Fruit fly (Drosophila melanogaster) whole organism, wandering third instar larva: ENCODE measurements around the gene CG6614.

Source experiments
- CG9705 ChIP-seq: fragments of 200-800 bp; sonication (Bioruptor generic); optimal IDR thresholded peaks from 2 replicates; lab custom pipeline; 2018; ENCODE audit warnings: missing biosample characterization, mild to moderate bottlenecking, missing genetic modification characterization
- CrebA ChIP-seq: fragments of 200-800 bp; sonication (Bioruptor generic); optimal IDR thresholded peaks from 2 replicates; lab custom pipeline; 2016; ENCODE audit warnings: missing biosample characterization, mild to moderate bottlenecking, missing genetic modification characterization, borderline replicate concordance
- Dfd ChIP-seq: fragments of >200 bp; optimal IDR thresholded peaks from 2 replicates; lab custom pipeline; 2017; ENCODE audit warnings: missing biosample characterization, missing genetic modification characterization
- Dif ChIP-seq: fragments of 200-275, 200-300 bp; sonication (Bioruptor generic); optimal IDR thresholded peaks from 2 replicates; lab custom pipeline; 2018; ENCODE audit warnings: missing biosample characterization, missing genetic modification characterization; ENCODE audit not compliant: partially characterized antibody
- GATAd ChIP-seq: sonication (Bioruptor generic); optimal IDR thresholded peaks from 2 replicates; lab custom pipeline; 2016; ENCODE audit warnings: missing biosample characterization, missing genetic modification characterization
- HLH106 ChIP-seq: fragments of 200-800 bp; optimal IDR thresholded peaks from 3 replicates; lab custom pipeline; 2019; ENCODE audit warnings: missing biosample characterization, mild to moderate bottlenecking, missing genetic modification characterization, moderate library complexity
- Hnf4 ChIP-seq: fragments of 200-800 bp; sonication (Bioruptor generic); optimal IDR thresholded peaks from 2 replicates; lab custom pipeline; 2016; ENCODE audit warnings: missing biosample characterization, mild to moderate bottlenecking, missing genetic modification characterization
- Hr78 ChIP-seq: fragments of >200 bp; optimal IDR thresholded peaks from 2 replicates; lab custom pipeline; 2017; ENCODE audit warnings: missing biosample characterization, missing genetic modification characterization
- Jra ChIP-seq: sonication (Bioruptor generic); optimal IDR thresholded peaks from 2 replicates; lab custom pipeline; 2016; ENCODE audit warnings: missing biosample characterization, missing genetic modification characterization
- Mio ChIP-seq: sonication (Bioruptor generic); optimal IDR thresholded peaks from 2 replicates; lab custom pipeline; 2016; ENCODE audit warnings: missing biosample characterization, missing genetic modification characterization
- Myc ChIP-seq: fragments of >200 bp; optimal IDR thresholded peaks from 2 replicates; lab custom pipeline; 2017
- N ChIP-seq: fragments of >200 bp; optimal IDR thresholded peaks from 2 replicates; lab custom pipeline; 2018; ENCODE audit warnings: missing biosample characterization, missing external identifiers, missing genetic modification characterization
- OdsH ChIP-seq: fragments of 200-800 bp; sonication (Bioruptor generic); optimal IDR thresholded peaks from 2 replicates; lab custom pipeline; 2016; ENCODE audit warnings: missing biosample characterization, mild to moderate bottlenecking, missing genetic modification characterization
- Rel ChIP-seq, 2 experiments: fragments of 200-800 bp; sonication (Bioruptor generic) in 1 of 2; optimal IDR thresholded peaks; 2 replicates in 1 of 2; 3 replicates in 1 of 2; lab custom pipeline; 2016 to 2019; ENCODE audit warnings: mild to moderate bottlenecking in 2 of 2, missing biosample characterization in 2 of 2, missing genetic modification characterization in 2 of 2, moderate library complexity in 1 of 2
- Sp1 ChIP-seq: fragments of 200-800 bp; sonication (Bioruptor generic); optimal IDR thresholded peaks from 3 replicates; lab custom pipeline; 2019; ENCODE audit warnings: missing biosample characterization, mild to moderate bottlenecking, missing genetic modification characterization, moderate library complexity
- Vsx2 ChIP-seq: fragments of 200-300, 225-300 bp; sonication (Bioruptor generic); optimal IDR thresholded peaks from 2 replicates; lab custom pipeline; 2018; ENCODE audit warnings: missing biosample characterization, missing genetic modification characterization; ENCODE audit not compliant: partially characterized antibody
- brk ChIP-seq: fragments of 200-800 bp; sonication (Bioruptor generic); optimal IDR thresholded peaks from 2 replicates; lab custom pipeline; 2016; ENCODE audit warnings: missing biosample characterization, mild to moderate bottlenecking, missing genetic modification characterization
- dmrt93B ChIP-seq: fragments of 200-800 bp; sonication (Bioruptor generic); optimal IDR thresholded peaks from 2 replicates; lab custom pipeline; 2018; ENCODE audit warnings: missing biosample characterization, mild to moderate bottlenecking, missing genetic modification characterization
- dsf ChIP-seq: sonication (Bioruptor generic); optimal IDR thresholded peaks from 2 replicates; lab custom pipeline; 2016; ENCODE audit warnings: missing biosample characterization, missing genetic modification characterization, borderline replicate concordance
- ey ChIP-seq: fragments of 200-800 bp; sonication (Bioruptor generic); optimal IDR thresholded peaks from 2 replicates; lab custom pipeline; 2016; ENCODE audit warnings: missing biosample characterization, missing genetic modification characterization
- foxo ChIP-seq, 2 experiments: fragments of 200-800 bp; sonication (Bioruptor generic); optimal IDR thresholded peaks; 2 replicates in 1 of 2; 3 replicates in 1 of 2; lab custom pipeline; 2016 to 2017; ENCODE audit warnings: missing biosample characterization in 2 of 2, missing genetic modification characterization in 2 of 2
- h ChIP-seq: fragments of 200-800 bp; sonication (Bioruptor generic); optimal IDR thresholded peaks from 3 replicates; lab custom pipeline; 2016; ENCODE audit warnings: missing biosample characterization, mild to moderate bottlenecking, missing genetic modification characterization
- jim ChIP-seq: fragments of 175-275, 200-325 bp; sonication (Bioruptor generic); optimal IDR thresholded peaks from 2 replicates; lab custom pipeline; 2016; ENCODE audit warnings: missing biosample characterization, mild to moderate bottlenecking, missing genetic modification characterization
- lola ChIP-seq: fragments of >200 bp; optimal IDR thresholded peaks from 2 replicates; lab custom pipeline; 2017; ENCODE audit warnings: missing biosample characterization, missing genetic modification characterization
- pan ChIP-seq: fragments of >200 bp; optimal IDR thresholded peaks from 2 replicates; lab custom pipeline; 2017
- psq ChIP-seq: fragments of 200-800 bp; sonication (Bioruptor generic); optimal IDR thresholded peaks from 3 replicates; lab custom pipeline; 2017; ENCODE audit warnings: missing biosample characterization, mild to moderate bottlenecking, missing genetic modification characterization, moderate library complexity
- rgr ChIP-seq: fragments of 200-800 bp; sonication (Bioruptor generic); optimal IDR thresholded peaks from 3 replicates; lab custom pipeline; 2016; ENCODE audit warnings: missing biosample characterization, mild to moderate bottlenecking, missing genetic modification characterization
- sage ChIP-seq: fragments of 200-800 bp; sonication (Bioruptor generic); optimal IDR thresholded peaks from 2 replicates; lab custom pipeline; 2016; ENCODE audit warnings: missing biosample characterization, mild to moderate bottlenecking, missing genetic modification characterization
- sv ChIP-seq: fragments of 200-800 bp; sonication (Bioruptor generic); optimal IDR thresholded peaks from 3 replicates; lab custom pipeline; 2016; ENCODE audit warnings: missing biosample characterization, missing genetic modification characterization
- tai ChIP-seq: sonication (Bioruptor generic); optimal IDR thresholded peaks from 2 replicates; lab custom pipeline; 2016; ENCODE audit warnings: missing biosample characterization, missing genetic modification characterization
- usp ChIP-seq: fragments of >200 bp; optimal IDR thresholded peaks from 2 replicates; lab custom pipeline; 2017; ENCODE audit warnings: missing biosample characterization, missing genetic modification characterization
- woc ChIP-seq: sonication (Bioruptor generic); optimal IDR thresholded peaks from 2 replicates; lab custom pipeline; 2016; ENCODE audit warnings: missing biosample characterization, mild to moderate bottlenecking, missing genetic modification characterization

Gene CG6614

DNA sequence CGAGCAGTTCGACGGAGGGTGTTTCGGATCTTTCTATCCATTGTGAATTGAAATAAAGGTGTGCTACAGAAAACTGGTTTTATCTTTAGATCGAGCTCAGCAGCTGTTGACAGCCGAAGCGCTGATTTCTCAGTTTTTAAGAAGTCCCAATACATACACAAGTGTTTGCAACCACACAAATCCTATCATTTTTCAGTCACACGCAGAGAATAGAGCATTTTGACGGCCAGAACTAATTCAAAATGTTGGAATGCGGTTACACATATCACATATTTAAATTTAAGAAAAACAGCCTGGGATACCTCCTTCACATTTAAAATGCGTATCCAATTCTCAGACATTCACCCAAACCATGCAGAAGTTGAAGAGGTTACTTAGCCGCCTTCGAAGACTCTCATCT is at the start of gene CG6614:
Gene CG6614, minus strand, starts transcription at position 101 of the 400 bp plus-strand sequence.
- TF ChIP-seq Myc, result no peak
- TF ChIP-seq CG9705 (GFP tag; lab: Kevin White, UChicago), result no peak
- TF ChIP-seq psq (GFP tag; lab: Kevin White, UChicago), result no peak
- TF ChIP-seq lola (GFP tag; lab: Kevin White, UChicago), result no peak
- TF ChIP-seq Dif (GFP tag; lab: Kevin White, UChicago), result no peak
- no peak for TF ChIP-seq h
- TF ChIP-seq Hnf4 (GFP tag; lab: Kevin White, UChicago), result no peak
- no peak for TF ChIP-seq jim (GFP tag; lab: Kevin White, UChicago)
- TF ChIP-seq, all 38 proteins: peak for 0

DNA sequence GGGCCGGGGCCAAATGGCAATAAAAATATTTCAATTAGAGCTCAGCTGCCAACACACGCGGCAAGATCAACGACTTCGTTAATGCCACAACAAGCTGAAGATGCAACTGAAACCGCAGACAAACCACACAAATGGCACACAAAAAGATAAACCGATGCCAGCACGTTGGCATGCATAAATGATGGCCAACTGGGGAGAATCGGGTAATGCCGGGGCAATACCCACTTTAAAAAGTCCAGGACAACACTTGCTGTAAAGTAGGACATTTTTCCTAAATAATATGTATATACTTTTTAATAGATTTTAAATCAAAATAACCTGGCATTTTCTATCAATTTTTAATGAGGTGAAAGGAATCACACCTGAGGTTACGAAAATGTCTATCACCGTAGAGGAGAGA is 45.9 kb upstream of the CG6614 start, which contains the start of gene CG4988:
Gene CG4988, plus strand, starts transcription at position 301 of the 400 bp plus-strand sequence.
- TF ChIP-seq pan (lab: Kevin White, UChicago), result no peak

dm6 chr2L:11662959-11663358 is 14.3 kb upstream of the CG6614 start, which contains the start of gene CG44477:
Gene CG44477 (plus strand): TSS chr2L:11663259.
- no peak for TF ChIP-seq brk (GFP tag; lab: Kevin White, UChicago)
- no peak for TF ChIP-seq Jra (GFP tag; lab: Kevin White, UChicago)
- TF ChIP-seq N (GFP tag; lab: Kevin White, UChicago), result no peak
- no peak for TF ChIP-seq OdsH (GFP tag; lab: Kevin White, UChicago)
- TF ChIP-seq HLH106 (tag; lab: Kevin White, UChicago), result no peak
- no peak for TF ChIP-seq Rel (GFP tag; optimal IDR thresholded peaks at IDR 0.05; lab: Kevin White, UChicago)
- TF ChIP-seq Rel (tag; optimal IDR thresholded peaks at IDR 0.05; lab: Kevin White, UChicago), result no peak
- TF ChIP-seq rgr (GFP tag; lab: Kevin White, UChicago), result no peak
- TF ChIP-seq Hnf4 (GFP tag; lab: Kevin White, UChicago), result no peak
- no peak for TF ChIP-seq Vsx2 (GFP tag; lab: Kevin White, UChicago)
- TF ChIP-seq dsf (GFP tag; lab: Kevin White, UChicago), result no peak
- no peak for TF ChIP-seq CrebA (GFP tag; lab: Kevin White, UChicago)
- TF ChIP-seq dmrt93B (GFP tag; lab: Kevin White, UChicago), result no peak

DNA sequence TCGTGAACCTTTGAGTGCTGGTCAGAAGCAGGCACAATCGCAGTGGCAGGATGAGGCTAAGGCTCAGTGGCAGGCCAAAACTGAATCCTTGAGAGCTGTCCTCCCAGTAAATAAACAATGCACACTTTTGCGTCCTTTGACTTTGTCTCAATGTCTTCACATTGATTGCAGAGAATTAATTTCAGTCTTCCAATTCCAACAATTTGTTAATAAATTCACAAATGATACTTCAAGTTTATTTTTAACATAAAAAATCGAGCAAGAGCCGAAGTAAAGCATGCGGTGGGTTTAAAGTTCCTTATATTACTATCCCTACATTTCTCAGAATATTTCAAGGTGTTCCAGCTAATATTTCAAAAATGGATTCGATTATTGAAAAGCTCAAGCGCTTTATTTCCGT is 8.5 kb upstream of the CG6614 start, which contains the start of gene CG43167:
Gene CG43167, plus strand, starts transcription at position 301 of the 400 bp plus-strand sequence.
- TF ChIP-seq N (GFP tag; lab: Kevin White, UChicago) (no peak), sage (GFP tag; lab: Kevin White, UChicago) (no peak), brk (GFP tag; lab: Kevin White, UChicago) (no peak), Vsx2 (GFP tag; lab: Kevin White, UChicago) (no peak), rgr (GFP tag; lab: Kevin White, UChicago) (no peak), woc (no peak), usp (GFP tag; lab: Kevin White, UChicago) (no peak), ey (GFP tag; lab: Kevin White, UChicago) (no peak), dsf (GFP tag; lab: Kevin White, UChicago) (no peak), GATAd (no peak), OdsH (GFP tag; lab: Kevin White, UChicago) (no peak), Dfd (GFP tag; lab: Kevin White, UChicago) (no peak), foxo (GFP tag; optimal IDR thresholded peaks at IDR 0.05; lab: Kevin White, UChicago) (no peak), Mio (no peak), Hr78 (GFP tag; lab: Kevin White, UChicago) (no peak), tai (GFP tag; lab: Kevin White, UChicago) (no peak)

DNA sequence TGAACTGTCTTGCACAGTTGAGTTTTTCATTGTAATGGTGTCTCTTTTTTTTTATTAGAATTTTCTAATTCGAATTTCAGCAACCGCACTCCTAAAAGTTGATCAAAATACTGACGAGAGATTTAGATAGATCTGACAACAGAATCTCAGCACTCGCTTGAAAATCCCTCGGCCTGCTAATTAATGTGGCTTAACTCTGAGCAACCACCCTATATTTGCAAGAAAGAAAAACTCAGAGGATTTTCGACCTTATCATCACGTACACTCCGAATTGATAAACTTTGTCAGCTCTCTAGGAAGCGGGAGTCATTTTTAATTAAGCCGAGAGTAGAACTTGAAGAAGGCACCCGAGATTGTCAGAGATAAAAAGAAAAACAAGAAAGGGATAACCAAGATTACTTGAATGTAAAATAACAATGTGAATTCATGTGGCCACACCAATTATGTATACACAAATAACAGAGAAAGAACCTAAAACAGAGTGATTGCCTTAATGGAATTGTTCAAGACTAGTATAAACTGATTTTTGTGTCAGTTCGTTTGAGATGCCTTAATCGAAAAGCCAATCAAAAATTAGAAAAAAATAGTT is 3.4 kb upstream of the CG6614 start, which contains the start of the genes CG12307 and CG4983:
Gene CG12307, minus strand, starts transcription at position 101 of the 589 bp plus-strand sequence.
Gene CG4983, plus strand, starts transcription at position 539 of the 589 bp plus-strand sequence.
- TF ChIP-seq lola (GFP tag; lab: Kevin White, UChicago), result no peak
- no peak for TF ChIP-seq Vsx2 (GFP tag; lab: Kevin White, UChicago)
- no peak for TF ChIP-seq pan (lab: Kevin White, UChicago)
- no peak for TF ChIP-seq ey (GFP tag; lab: Kevin White, UChicago)
- no peak for TF ChIP-seq foxo (GFP tag; optimal IDR thresholded peaks at IDR 0.05; lab: Kevin White, UChicago)
- no peak for TF ChIP-seq usp (GFP tag; lab: Kevin White, UChicago)
- TF ChIP-seq Myc, result no peak
- no peak for TF ChIP-seq Jra (GFP tag; lab: Kevin White, UChicago)
- no peak for TF ChIP-seq sv (GFP tag; lab: Kevin White, UChicago)
- TF ChIP-seq Sp1 (GFP tag; lab: Kevin White, UChicago), result no peak
